Worm (Caenorhabditis elegans): ENCODE measurements around the gene qua-1.

DNA sequence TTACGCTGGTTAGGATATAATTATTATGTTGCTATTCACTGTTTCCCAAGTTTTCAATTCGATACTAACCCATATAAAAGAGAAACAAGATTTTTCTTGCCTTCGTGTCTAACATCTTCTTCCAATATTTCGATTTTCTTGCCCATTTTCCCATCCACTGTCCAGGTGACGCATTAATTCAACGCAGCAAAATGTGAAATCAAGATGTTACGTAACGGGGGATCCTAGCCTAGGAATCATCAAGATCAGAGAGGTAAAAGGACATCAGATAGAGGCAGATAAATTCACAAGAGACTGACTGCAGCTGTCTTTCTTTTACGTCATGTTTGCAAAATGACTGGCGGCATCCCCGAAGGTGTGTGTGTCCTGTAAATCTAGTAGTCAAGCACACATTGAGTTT lies 26.0 kb downstream of the qua-1 start:
- TF ChIP-seq ama-1 (optimal IDR thresholded peaks at IDR 0.05) (no peak), nhr-237 (tag; optimal IDR thresholded peaks at IDR 0.05) (no peak), skn-1 (tag; optimal IDR thresholded peaks at IDR 0.05) (no peak), lsy-2 (tag; optimal IDR thresholded peaks at IDR 0.05) (no peak), aly-2 (tag; optimal IDR thresholded peaks at IDR 0.05) (no peak), unc-130 (tag; optimal IDR thresholded peaks at IDR 0.05) (no peak), fos-1 (tag; optimal IDR thresholded peaks at IDR 0.05) (no peak), nhr-11 (tag; optimal IDR thresholded peaks at IDR 0.05) (no peak), unc-62 (GFP tag; optimal IDR thresholded peaks at IDR 0.05) (no peak), xbp-1 (tag; optimal IDR thresholded peaks at IDR 0.05) (no peak), lin-15B (tag; optimal IDR thresholded peaks at IDR 0.05) (no peak), lin-35 (GFP tag; optimal IDR thresholded peaks at IDR 0.05) (no peak), unc-98 (GFP tag; IDR thresholded peaks at IDR 0.05) (no peak)
